Worm (Caenorhabditis elegans): ENCODE results near the gene cept-2.

Gene cept-2

ce11 chrV:14380242-14380641, 32.7 kb downstream of the cept-2 start:
- TF ChIP-seq crh-2 (tag; optimal IDR thresholded peaks at IDR 0.05) (no peak), F13H6.1 (tag; optimal IDR thresholded peaks at IDR 0.05) (no peak), snpc-4 (tag; optimal IDR thresholded peaks at IDR 0.05) (no peak), nhr-77 (tag; optimal IDR thresholded peaks at IDR 0.05) (no peak), sma-3 (GFP tag; optimal IDR thresholded peaks at IDR 0.05) (no peak), blmp-1 (tag; optimal IDR thresholded peaks at IDR 0.05; ENCODE audit: insufficient read depth) (no peak)

- TF ChIP-seq snpc-4 (tag; optimal IDR thresholded peaks at IDR 0.05) (no peak), elt-1 (tag; optimal IDR thresholded peaks at IDR 0.05) (no peak), zag-1 (tag; optimal IDR thresholded peaks at IDR 0.05) (no peak), blmp-1 (tag; optimal IDR thresholded peaks at IDR 0.05; ENCODE audit: insufficient read depth) (no peak), dmd-4 (tag; optimal IDR thresholded peaks at IDR 0.05) (no peak), ztf-1 (GFP tag; conservative IDR thresholded peaks at IDR 0.05) (no peak), ceh-82 (tag; optimal IDR thresholded peaks at IDR 0.05) (no peak), lin-13 (GFP tag; optimal IDR thresholded peaks at IDR 0.05) (no peak), mab-5 (tag; optimal IDR thresholded peaks at IDR 0.05) (no peak), alr-1 (tag; optimal IDR thresholded peaks at IDR 0.05) (no peak), C34F6.9 (tag; optimal IDR thresholded peaks at IDR 0.05) (no peak), mdl-1 (tag; optimal IDR thresholded peaks at IDR 0.05) (no peak), unc-62 (GFP tag; optimal IDR thresholded peaks at IDR 0.05) (no peak), nhr-10 (tag; optimal IDR thresholded peaks at IDR 0.05) (no peak), ama-1 (optimal IDR thresholded peaks at IDR 0.05) (no peak)
Measured at ce11 chrV:14391830-14392229, 44.3 kb downstream of the cept-2 start, which contains the start of gene C15H11.10. C15H11.10 (plus strand) TSS chrV:14392130.

ce11 chrV:14393504-14393903, 45.9 kb downstream of the cept-2 start, which contains the start of gene C15H11.1:
C15H11.1 (plus strand) TSS chrV:14393804.
- TF ChIP-seq C34F6.9 (tag; optimal IDR thresholded peaks at IDR 0.05) (no peak), elt-3 (tag; optimal IDR thresholded peaks at IDR 0.05) (no peak), F13H6.1 (tag; optimal IDR thresholded peaks at IDR 0.05) (no peak), aly-2 (tag; optimal IDR thresholded peaks at IDR 0.05) (no peak), dmd-4 (tag; optimal IDR thresholded peaks at IDR 0.05) (no peak), ZK546.5 (tag; optimal IDR thresholded peaks at IDR 0.05) (no peak), nhr-10 (tag; optimal IDR thresholded peaks at IDR 0.05) (no peak), mab-5 (tag; optimal IDR thresholded peaks at IDR 0.05) (no peak), mbf-1 (tag; optimal IDR thresholded peaks at IDR 0.05) (no peak)

ce11 chrV:14394743-14395142, 47.2 kb downstream of the cept-2 start, which contains the start of gene C15H11.13:
C15H11.13 (plus strand) TSS chrV:14395043.
- TF ChIP-seq nhr-12 (tag; optimal IDR thresholded peaks at IDR 0.05) (no peak), lin-39 (tag; optimal IDR thresholded peaks at IDR 0.05) (no peak), aly-2 (tag; optimal IDR thresholded peaks at IDR 0.05) (no peak), elt-1 (tag; optimal IDR thresholded peaks at IDR 0.05) (no peak)

- no peak for TF ChIP-seq sem-4 (tag; optimal IDR thresholded peaks at IDR 0.05)
- TF ChIP-seq sma-9 (GFP tag; optimal IDR thresholded peaks at IDR 0.05): no peak
- TF ChIP-seq sma-9 (tag; optimal IDR thresholded peaks at IDR 0.05): no peak
- no peak for TF ChIP-seq R02D3.7 (tag; optimal IDR thresholded peaks at IDR 0.05)
- no peak for TF ChIP-seq ztf-1 (GFP tag; conservative IDR thresholded peaks at IDR 0.05)
Measured at ce11 chrV:14396123-14396669, 48.6 kb downstream of the cept-2 start.
